Worm (Caenorhabditis elegans): ENCODE data around the gene srsx-36.

DNA sequence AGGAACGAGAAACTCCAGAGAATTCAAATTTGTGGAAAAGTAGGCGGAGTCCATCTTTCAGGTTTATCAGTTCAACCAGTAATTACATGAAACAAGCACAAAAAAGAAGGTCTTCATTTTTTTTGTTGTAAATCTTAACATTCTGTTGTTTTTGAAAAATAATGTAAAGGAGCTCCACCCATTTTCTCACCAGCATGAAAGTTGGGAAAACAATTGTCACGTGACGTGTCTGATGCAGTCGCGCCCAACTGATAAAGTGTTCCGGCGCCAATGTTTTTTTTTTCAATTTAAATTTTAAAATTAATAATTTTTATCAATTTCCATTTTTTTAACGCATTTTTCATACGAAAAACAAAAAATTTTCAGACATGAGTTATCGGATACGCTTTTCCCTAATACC lies 40.4 kb downstream of the srsx-36 start, which contains the start of gene F57A10.4:
- TF ChIP-seq pqm-1 (tag; optimal IDR thresholded peaks at IDR 0.05): no peak
- no peak for TF ChIP-seq ZK546.5 (tag; optimal IDR thresholded peaks at IDR 0.05)
- no peak for TF ChIP-seq unc-62 (GFP tag; optimal IDR thresholded peaks at IDR 0.05 in 1 of 2)
- no peak for TF ChIP-seq unc-62 (tag; optimal IDR thresholded peaks at IDR 0.05)
- no peak for TF ChIP-seq unc-39 (tag; optimal IDR thresholded peaks at IDR 0.05)
- no peak for TF ChIP-seq ama-1 (optimal IDR thresholded peaks at IDR 0.05)
- no peak for TF ChIP-seq nhr-76 (tag; optimal IDR thresholded peaks at IDR 0.05)
- no peak for TF ChIP-seq aly-2 (tag; optimal IDR thresholded peaks at IDR 0.05)
- no peak for TF ChIP-seq tra-1 (GFP tag; IDR thresholded peaks at IDR 0.05)
- TF ChIP-seq lsy-2 (tag; optimal IDR thresholded peaks at IDR 0.05): no peak
- no peak for TF ChIP-seq ceh-82 (tag; optimal IDR thresholded peaks at IDR 0.05)
- no peak for TF ChIP-seq nhr-25 (tag; optimal IDR thresholded peaks at IDR 0.05; ENCODE audit: borderline replicate concordance, insufficient read depth)
- TF ChIP-seq mdl-1 (tag; optimal IDR thresholded peaks at IDR 0.05): no peak
- TF ChIP-seq ztf-11 (tag; optimal IDR thresholded peaks at IDR 0.05): no peak
- TF ChIP-seq dpl-1 (GFP tag; optimal IDR thresholded peaks at IDR 0.05): no peak
